Worm (Caenorhabditis elegans): ENCODE results near the gene R107.5.

R107.5 gene

ce11 chrIII:9084329-9084728, 30.7 kb upstream of the R107.5 start:
- TF ChIP-seq pag-3 (tag; optimal IDR thresholded peaks at IDR 0.05; ENCODE audit: borderline replicate concordance, insufficient read depth): no peak
- TF ChIP-seq lsy-2 (tag; optimal IDR thresholded peaks at IDR 0.05): peak in 1 of 2 experiments; percentile 16
- no peak for TF ChIP-seq nhr-28 (tag; optimal IDR thresholded peaks at IDR 0.05)
- peak; percentile 27 for TF ChIP-seq nhr-71 (tag; optimal IDR thresholded peaks at IDR 0.05)
- peak; percentile 21 for TF ChIP-seq lin-39 (tag; optimal IDR thresholded peaks at IDR 0.05)
- peak; percentile 50 for TF ChIP-seq lin-14 (GFP tag; optimal IDR thresholded peaks at IDR 0.05)
- peak; percentile 23 for TF ChIP-seq rnt-1 (tag; optimal IDR thresholded peaks at IDR 0.05)
- TF ChIP-seq skn-1 (tag; optimal IDR thresholded peaks at IDR 0.05): no peak
- peak; percentile 3 for TF ChIP-seq snu-23 (GFP tag; optimal IDR thresholded peaks at IDR 0.05)
- TF ChIP-seq efl-1 (optimal IDR thresholded peaks at IDR 0.05): no peak
- peak in 1 of 2 experiments; percentile 74 for TF ChIP-seq efl-1 (GFP tag; optimal IDR thresholded peaks at IDR 0.05 in 1 of 2)

ce11 chrIII:9083118-9083517, 29.5 kb upstream of the R107.5 start:
- no peak for TF ChIP-seq nhr-28 (tag; optimal IDR thresholded peaks at IDR 0.05)
- TF ChIP-seq rnt-1 (tag; optimal IDR thresholded peaks at IDR 0.05): peak; percentile 23
- no peak for TF ChIP-seq fkh-4 (tag; optimal IDR thresholded peaks at IDR 0.05; ENCODE audit: borderline replicate concordance)
- peak; percentile 22 for TF ChIP-seq lin-14 (GFP tag; optimal IDR thresholded peaks at IDR 0.05)
- TF ChIP-seq nhr-71 (tag; optimal IDR thresholded peaks at IDR 0.05): peak; percentile 62
- TF ChIP-seq snu-23 (GFP tag; optimal IDR thresholded peaks at IDR 0.05): peak; percentile 24
- TF ChIP-seq unc-86 (tag; optimal IDR thresholded peaks at IDR 0.05): no peak
- no peak for TF ChIP-seq aha-1 (tag; optimal IDR thresholded peaks at IDR 0.05)
- peak in 1 of 2 experiments; percentile 18 for TF ChIP-seq lsy-2 (tag; optimal IDR thresholded peaks at IDR 0.05)
- TF ChIP-seq unc-62 (GFP tag; optimal IDR thresholded peaks at IDR 0.05): no peak
- TF ChIP-seq nhr-20 (tag; optimal IDR thresholded peaks at IDR 0.05): no peak

- TF ChIP-seq lin-14 (GFP tag; optimal IDR thresholded peaks at IDR 0.05) (no peak), ceh-88 (GFP tag; IDR thresholded peaks at IDR 0.05) (no peak), ceh-63 (GFP tag; optimal IDR thresholded peaks at IDR 0.05) (no peak), aha-1 (tag; optimal IDR thresholded peaks at IDR 0.05) (no peak), snpc-4 (tag; optimal IDR thresholded peaks at IDR 0.05) (no peak), nhr-84 (tag; optimal IDR thresholded peaks at IDR 0.05) (no peak), unc-98 (GFP tag; IDR thresholded peaks at IDR 0.05) (no peak), isw-1 (GFP tag; IDR thresholded peaks at IDR 0.05) (no peak), fos-1 (tag; optimal IDR thresholded peaks at IDR 0.05) (no peak)
These were observed 28.2 kb upstream of the R107.5 start, which contains the start of gene far-2 for ce11 chrIII:9081763-9082162. Gene far-2, plus strand, starts transcription at chrIII:9081828.

ce11 chrIII:9081055-9081454, 27.5 kb upstream of the R107.5 start, which contains the start of gene far-1:
Gene far-1, minus strand, starts transcription at chrIII:9081179.
- TF ChIP-seq egl-27 (tag; optimal IDR thresholded peaks at IDR 0.05) (no peak), nhr-85 (tag) (no peak), lsy-2 (tag; optimal IDR thresholded peaks at IDR 0.05) (peak; percentile 12 to 30), snu-23 (GFP tag; optimal IDR thresholded peaks at IDR 0.05) (peak; percentile 39), nhr-20 (tag; optimal IDR thresholded peaks at IDR 0.05) (peak; percentile 38), ama-1 (optimal IDR thresholded peaks at IDR 0.05) (peak; percentile 49), nhr-90 (tag; optimal IDR thresholded peaks at IDR 0.05; ENCODE audit: poor library complexity) (no peak), lin-14 (GFP tag; optimal IDR thresholded peaks at IDR 0.05) (peak; percentile 28), mef-2 (tag; optimal IDR thresholded peaks at IDR 0.05) (no peak), lir-3 (tag; optimal IDR thresholded peaks at IDR 0.05; ENCODE audit: poor library complexity) (peak; percentile 14), C16A3.4 (tag; optimal IDR thresholded peaks at IDR 0.05) (no peak), nhr-11 (tag; optimal IDR thresholded peaks at IDR 0.05) (peak; percentile 10), dsc-1 (tag; optimal IDR thresholded peaks at IDR 0.05) (peak; percentile 72), rnt-1 (tag; optimal IDR thresholded peaks at IDR 0.05) (peak; percentile 49), nhr-71 (tag; optimal IDR thresholded peaks at IDR 0.05) (peak; percentile 60), nhr-19 (GFP tag; conservative IDR thresholded peaks at IDR 0.05) (peak; percentile 22), blmp-1 (tag; optimal IDR thresholded peaks at IDR 0.05) (no peak), nhr-237 (tag; optimal IDR thresholded peaks at IDR 0.05) (no peak), fkh-4 (tag; optimal IDR thresholded peaks at IDR 0.05; ENCODE audit: borderline replicate concordance) (peak; percentile 48), swsn-7 (tag; optimal IDR thresholded peaks at IDR 0.05) (peak; percentile 13)

Measured in whole organism, L1 larva.